Worm (Caenorhabditis elegans) whole organism, L2 larva: Measurements from ENCODE around the gene F54E2.2.

Source experiments
- aly-2 ChIP-seq: fragments of 150-350 bp; optimal IDR thresholded peaks from 2 replicates; lab custom pipeline; 2014; ENCODE audit warnings: missing biosample characterization, missing genetic modification characterization
- elt-3 ChIP-seq: sonication (generic microtip); optimal IDR thresholded peaks from 2 replicates; lab custom pipeline; 2017; ENCODE audit warnings: missing biosample characterization, missing genetic modification characterization
- ztf-1 ChIP-seq: fragments of 200-800 bp; sonication (Bioruptor generic); conservative IDR thresholded peaks from 2 replicates; pipeline ENCODE4 v1.3.6; 2022; ENCODE audit warnings: missing genetic modification characterization, missing compliant biosample characterization
- ztf-11 ChIP-seq: sonication (generic microtip); optimal IDR thresholded peaks from 2 replicates; lab custom pipeline; 2017; ENCODE audit warnings: missing biosample characterization, missing genetic modification characterization

- no peak for TF ChIP-seq elt-3 (tag; lab: Kevin White, UChicago)
- no peak for TF ChIP-seq ztf-11 (tag; lab: Kevin White, UChicago)
- TF ChIP-seq aly-2 (tag; lab: Kevin White, UChicago), result no peak
- no peak for TF ChIP-seq ztf-1 (GFP tag; lab: Robert Waterston, UW)
These were observed 30.7 kb downstream of the F54E2.2 start, which contains the start of gene T03D3.5 for ce11 chrV:2826815-2827214.
